Worm (Caenorhabditis elegans): ENCODE data around the gene fbxa-185.

ce11 chrV:17296443-17296842 lies 35.0 kb upstream of the fbxa-185 start:
- TF ChIP-seq hmbx-1 (tag; optimal IDR thresholded peaks at IDR 0.05) (no peak), ama-1 (optimal IDR thresholded peaks at IDR 0.05) (no peak), hmg-4 (GFP tag; optimal IDR thresholded peaks at IDR 0.05) (no peak), hnd-1 (tag; optimal IDR thresholded peaks at IDR 0.05) (no peak), pes-1 (GFP tag; IDR thresholded peaks at IDR 0.05) (no peak), ets-7 (tag; optimal IDR thresholded peaks at IDR 0.05) (no peak), tbx-37 (GFP tag; conservative IDR thresholded peaks at IDR 0.05) (no peak), flt-1 (GFP tag; IDR thresholded peaks at IDR 0.05) (no peak), F13C5.2 (tag; optimal IDR thresholded peaks at IDR 0.05) (no peak), ceh-36 (tag; optimal IDR thresholded peaks at IDR 0.05) (no peak), sea-1 (GFP tag; conservative IDR thresholded peaks at IDR 0.05) (no peak)

Data from whole organism, early embryonic.